Worm (Caenorhabditis elegans): ENCODE results near the gene C18B12.4.
A peak's percentile ranks its signal among the peaks of the same experiment; 100 is the strongest.

The C18B12.4 gene

ce11 chrX:15040552-15041080 lies at the start of gene C18B12.4:
TSS of gene C18B12.4 (minus strand) at chrX:15040602.
- TF ChIP-seq scrt-1 (GFP tag; IDR thresholded peaks at IDR 0.05) (0 out of 2 replicates have a peak, but pooled peaks have one; percentile 30), hmg-4 (GFP tag; optimal IDR thresholded peaks at IDR 0.05) (peak; percentile 79), F13C5.2 (tag; optimal IDR thresholded peaks at IDR 0.05) (peak; percentile 55), flt-1 (GFP tag; IDR thresholded peaks at IDR 0.05) (0 out of 2 replicates have a peak, but pooled peaks have one; percentile 27), B0310.2 (tag; optimal IDR thresholded peaks at IDR 0.05) (no peak)

DNA sequence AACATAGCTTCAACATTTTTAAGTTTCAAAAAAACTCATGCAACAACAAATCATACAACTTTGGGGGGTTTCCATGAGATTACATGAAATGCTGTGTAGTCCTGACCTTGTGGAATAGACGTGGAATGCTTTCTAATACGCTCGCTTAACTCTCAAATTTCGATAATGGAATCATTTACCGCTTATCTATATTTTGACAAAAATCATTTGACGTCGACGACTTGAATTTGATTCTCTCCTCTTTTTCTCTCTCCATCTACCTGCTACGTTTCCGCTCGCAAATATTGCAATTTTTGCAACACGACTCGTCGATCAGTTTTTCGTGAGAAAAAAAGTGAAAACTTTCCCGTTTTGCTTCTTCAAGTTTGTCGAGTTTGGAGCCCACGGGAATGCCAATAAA lies 48.7 kb upstream of the C18B12.4 start, which contains the start of gene flr-4:
Gene flr-4 (plus strand): TSS at position 275 of the 400 bp plus-strand sequence.
- TF ChIP-seq ama-1 (optimal IDR thresholded peaks at IDR 0.05) (no peak), tbx-37 (GFP tag; conservative IDR thresholded peaks at IDR 0.05) (no peak), B0310.2 (tag; optimal IDR thresholded peaks at IDR 0.05) (no peak), hmbx-1 (tag; optimal IDR thresholded peaks at IDR 0.05) (no peak), pes-1 (GFP tag; IDR thresholded peaks at IDR 0.05) (no peak), sea-1 (GFP tag; conservative IDR thresholded peaks at IDR 0.05) (no peak), scrt-1 (GFP tag; IDR thresholded peaks at IDR 0.05) (no peak), tra-4 (tag; optimal IDR thresholded peaks at IDR 0.05) (no peak), hnd-1 (tag; optimal IDR thresholded peaks at IDR 0.05) (no peak), ets-7 (tag; optimal IDR thresholded peaks at IDR 0.05) (no peak), hmg-4 (GFP tag; optimal IDR thresholded peaks at IDR 0.05) (no peak), F13C5.2 (tag; optimal IDR thresholded peaks at IDR 0.05) (no peak), ceh-36 (tag; optimal IDR thresholded peaks at IDR 0.05) (no peak), flt-1 (GFP tag; IDR thresholded peaks at IDR 0.05) (no peak), aly-1 (tag; optimal IDR thresholded peaks at IDR 0.05) (no peak), ceh-13 (GFP tag; optimal IDR thresholded peaks at IDR 0.05) (no peak)

- TF ChIP-seq flt-1 (GFP tag; IDR thresholded peaks at IDR 0.05) (no peak), hnd-1 (tag; optimal IDR thresholded peaks at IDR 0.05) (no peak), ceh-36 (tag; optimal IDR thresholded peaks at IDR 0.05) (no peak), tra-4 (tag; optimal IDR thresholded peaks at IDR 0.05) (no peak), pes-1 (GFP tag; IDR thresholded peaks at IDR 0.05) (no peak), tbx-11 (GFP tag; IDR thresholded peaks at IDR 0.05) (no peak), hmbx-1 (tag; optimal IDR thresholded peaks at IDR 0.05) (no peak), tbx-37 (GFP tag; conservative IDR thresholded peaks at IDR 0.05) (no peak), sea-1 (GFP tag; conservative IDR thresholded peaks at IDR 0.05) (no peak), ama-1 (optimal IDR thresholded peaks at IDR 0.05) (no peak), hmg-4 (GFP tag; optimal IDR thresholded peaks at IDR 0.05) (no peak), B0310.2 (tag; optimal IDR thresholded peaks at IDR 0.05) (no peak), aly-1 (tag; optimal IDR thresholded peaks at IDR 0.05) (no peak), scrt-1 (GFP tag; IDR thresholded peaks at IDR 0.05) (no peak), ets-7 (tag; optimal IDR thresholded peaks at IDR 0.05) (no peak), F13C5.2 (tag; optimal IDR thresholded peaks at IDR 0.05) (no peak), ceh-13 (GFP tag; optimal IDR thresholded peaks at IDR 0.05) (no peak)
Observed at ce11 chrX:15087752-15088151, 47.4 kb upstream of the C18B12.4 start.

- no peak for TF ChIP-seq pes-1 (GFP tag; IDR thresholded peaks at IDR 0.05)
- no peak for TF ChIP-seq hmbx-1 (tag; optimal IDR thresholded peaks at IDR 0.05)
Observed at ce11 chrX:15084395-15084794, 44.0 kb upstream of the C18B12.4 start, which contains the start of gene F09B12.5. TSS of gene F09B12.5 (plus strand) at chrX:15084695.

DNA sequence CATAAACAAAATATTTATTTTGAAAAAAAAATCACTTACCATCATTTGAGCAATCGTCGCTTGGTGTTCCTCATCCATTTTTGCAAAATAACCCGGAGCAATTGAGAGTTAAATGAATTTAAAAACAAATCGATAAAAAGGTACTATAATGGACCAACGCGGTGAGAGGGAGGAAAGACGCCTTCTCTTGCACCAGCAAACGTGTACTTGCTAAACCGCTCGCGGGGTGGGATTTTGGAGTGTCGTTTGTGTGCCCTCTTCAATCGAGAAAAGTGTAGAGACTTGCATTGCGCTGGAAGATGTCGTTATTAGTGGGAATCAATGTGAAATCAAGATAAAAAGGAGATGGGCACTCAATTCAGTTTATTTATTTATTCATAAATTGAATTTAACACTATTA lies 43.4 kb upstream of the C18B12.4 start, which contains the start of gene H40L08.1:
Gene H40L08.1 (minus strand): TSS at position 292 of the 400 bp plus-strand sequence.
- TF ChIP-seq F13C5.2 (tag; optimal IDR thresholded peaks at IDR 0.05): no peak
- TF ChIP-seq B0310.2 (tag; optimal IDR thresholded peaks at IDR 0.05): no peak
- no peak for TF ChIP-seq aly-1 (tag; optimal IDR thresholded peaks at IDR 0.05)
- TF ChIP-seq tra-4 (tag; optimal IDR thresholded peaks at IDR 0.05): no peak
- TF ChIP-seq scrt-1 (GFP tag; IDR thresholded peaks at IDR 0.05): no peak
- 0 out of 2 replicates have a peak, but pooled peaks have one; percentile 13 for TF ChIP-seq tbx-37 (GFP tag; conservative IDR thresholded peaks at IDR 0.05)
- TF ChIP-seq flt-1 (GFP tag; IDR thresholded peaks at IDR 0.05): no peak
- TF ChIP-seq tbx-11 (GFP tag; IDR thresholded peaks at IDR 0.05): no peak

ce11 chrX:15081486-15081885 lies 41.1 kb upstream of the C18B12.4 start:
- no peak for TF ChIP-seq tra-4 (tag; optimal IDR thresholded peaks at IDR 0.05)
- TF ChIP-seq ceh-13 (GFP tag; optimal IDR thresholded peaks at IDR 0.05): no peak
- no peak for TF ChIP-seq pes-1 (GFP tag; IDR thresholded peaks at IDR 0.05)
- TF ChIP-seq sea-1 (GFP tag; conservative IDR thresholded peaks at IDR 0.05): no peak
- TF ChIP-seq tbx-37 (GFP tag; conservative IDR thresholded peaks at IDR 0.05): no peak
- no peak for TF ChIP-seq hmbx-1 (tag; optimal IDR thresholded peaks at IDR 0.05)
- TF ChIP-seq scrt-1 (GFP tag; IDR thresholded peaks at IDR 0.05): no peak
- no peak for TF ChIP-seq ama-1 (optimal IDR thresholded peaks at IDR 0.05)
- no peak for TF ChIP-seq tbx-11 (GFP tag; IDR thresholded peaks at IDR 0.05)
- no peak for TF ChIP-seq hnd-1 (tag; optimal IDR thresholded peaks at IDR 0.05)
- TF ChIP-seq flt-1 (GFP tag; IDR thresholded peaks at IDR 0.05): no peak
- no peak for TF ChIP-seq ets-7 (tag; optimal IDR thresholded peaks at IDR 0.05)
- TF ChIP-seq B0310.2 (tag; optimal IDR thresholded peaks at IDR 0.05): no peak
- no peak for TF ChIP-seq aly-1 (tag; optimal IDR thresholded peaks at IDR 0.05)
- no peak for TF ChIP-seq ceh-36 (tag; optimal IDR thresholded peaks at IDR 0.05)

DNA sequence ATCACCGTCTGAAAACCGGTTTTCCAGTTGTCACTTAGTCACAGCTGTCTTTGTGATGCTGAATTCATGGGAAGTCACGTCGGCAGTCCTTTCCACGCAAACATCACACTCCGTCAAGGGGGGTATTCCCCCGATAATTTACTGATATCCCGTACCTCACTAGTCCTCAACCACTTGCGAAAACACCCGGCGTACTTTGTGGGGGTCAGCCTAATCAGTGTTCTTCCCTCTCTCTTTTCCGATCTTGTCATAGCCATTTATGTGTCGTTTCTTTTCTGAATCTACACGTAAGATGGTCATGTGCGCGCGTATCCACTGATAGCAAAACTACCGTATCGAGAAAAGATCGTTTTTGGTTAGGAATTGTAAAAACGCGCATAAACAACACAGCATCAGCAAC lies 39.0 kb upstream of the C18B12.4 start:
- TF ChIP-seq ceh-13 (GFP tag; optimal IDR thresholded peaks at IDR 0.05): no peak
- no peak for TF ChIP-seq scrt-1 (GFP tag; IDR thresholded peaks at IDR 0.05)
- no peak for TF ChIP-seq hmg-4 (GFP tag; optimal IDR thresholded peaks at IDR 0.05)
- TF ChIP-seq ceh-36 (tag; optimal IDR thresholded peaks at IDR 0.05): no peak
- TF ChIP-seq sea-1 (GFP tag; conservative IDR thresholded peaks at IDR 0.05): no peak
- no peak for TF ChIP-seq aly-1 (tag; optimal IDR thresholded peaks at IDR 0.05)
- TF ChIP-seq hmbx-1 (tag; optimal IDR thresholded peaks at IDR 0.05): no peak
- TF ChIP-seq F13C5.2 (tag; optimal IDR thresholded peaks at IDR 0.05): no peak
- no peak for TF ChIP-seq tra-4 (tag; optimal IDR thresholded peaks at IDR 0.05)
- TF ChIP-seq ets-7 (tag; optimal IDR thresholded peaks at IDR 0.05): no peak
- no peak for TF ChIP-seq ama-1 (optimal IDR thresholded peaks at IDR 0.05)
- no peak for TF ChIP-seq hnd-1 (tag; optimal IDR thresholded peaks at IDR 0.05)
- no peak for TF ChIP-seq tbx-11 (GFP tag; IDR thresholded peaks at IDR 0.05)
- no peak for TF ChIP-seq B0310.2 (tag; optimal IDR thresholded peaks at IDR 0.05)
- no peak for TF ChIP-seq tbx-37 (GFP tag; conservative IDR thresholded peaks at IDR 0.05)
- TF ChIP-seq flt-1 (GFP tag; IDR thresholded peaks at IDR 0.05): no peak
- TF ChIP-seq pes-1 (GFP tag; IDR thresholded peaks at IDR 0.05): no peak

Data from whole organism, early embryonic.